Worm (Caenorhabditis elegans) whole organism, early embryonic: ENCODE results near the gene C27B7.7.
A peak's percentile ranks its signal among the peaks of the same experiment; 100 is the strongest.

Source experiments
- B0310.2 ChIP-seq: sonication (generic microtip); optimal IDR thresholded peaks from 2 replicates; lab custom pipeline; 2016; ENCODE audit warnings: mild to moderate bottlenecking, missing genetic modification characterization, missing compliant biosample characterization
- F13C5.2 ChIP-seq: sonication (generic microtip); optimal IDR thresholded peaks from 2 replicates; lab custom pipeline; 2017; ENCODE audit warnings: mild to moderate bottlenecking, missing genetic modification characterization, inconsistent platforms, missing compliant biosample characterization
- aly-1 ChIP-seq: sonication (generic microtip); optimal IDR thresholded peaks from 2 replicates; lab custom pipeline; 2016; ENCODE audit warnings: missing genetic modification characterization, missing compliant biosample characterization
- ama-1 ChIP-seq: fragments of 150-350 bp; optimal IDR thresholded peaks from 2 replicates; lab custom pipeline; 2014
- ceh-13 ChIP-seq: fragments of 200-800 bp; sonication (Bioruptor generic); optimal IDR thresholded peaks from 2 replicates; lab custom pipeline; 2018; ENCODE audit warnings: mild to moderate bottlenecking, missing genetic modification characterization, missing compliant biosample characterization
- ceh-36 ChIP-seq: sonication (generic microtip); optimal IDR thresholded peaks from 2 replicates; lab custom pipeline; 2016; ENCODE audit warnings: missing genetic modification characterization, inconsistent platforms, missing compliant biosample characterization
- ets-7 ChIP-seq: sonication (generic microtip); optimal IDR thresholded peaks from 2 replicates; lab custom pipeline; 2016; ENCODE audit warnings: missing genotype, missing genetic modification characterization, missing compliant biosample characterization
- flt-1 ChIP-seq: fragments of 200-800 bp; sonication (Bioruptor generic); IDR thresholded peaks from 2 replicates; pipeline ENCODE4 v1.3.6; 2022; ENCODE audit warnings: missing genetic modification characterization, missing compliant biosample characterization
- hmbx-1 ChIP-seq: sonication (generic microtip); optimal IDR thresholded peaks from 2 replicates; lab custom pipeline; 2016; ENCODE audit warnings: mild to moderate bottlenecking, missing genetic modification characterization, missing compliant biosample characterization
- hmg-4 ChIP-seq: fragments of 200-800 bp; sonication (Bioruptor generic); optimal IDR thresholded peaks from 2 replicates; lab custom pipeline; 2018; ENCODE audit warnings: mild to moderate bottlenecking, missing genetic modification characterization, missing compliant biosample characterization
- hnd-1 ChIP-seq: sonication (generic microtip); optimal IDR thresholded peaks from 2 replicates; lab custom pipeline; 2016; ENCODE audit warnings: missing genetic modification characterization, missing compliant biosample characterization
- pes-1 ChIP-seq: fragments of 200-800 bp; sonication (Bioruptor generic); IDR thresholded peaks from 2 replicates; pipeline ENCODE4 v1.3.6; 2022; ENCODE audit warnings: missing genetic modification reagents, missing genetic modification characterization, missing compliant biosample characterization
- scrt-1 ChIP-seq: fragments of 200-800 bp; sonication (Bioruptor generic); IDR thresholded peaks from 2 replicates; pipeline ENCODE4 v1.3.6; 2022; ENCODE audit warnings: missing genetic modification characterization, missing compliant biosample characterization
- sea-1 ChIP-seq: fragments of 200-800 bp; sonication (Bioruptor generic); conservative IDR thresholded peaks from 2 replicates; pipeline ENCODE4 v1.3.6; 2022; ENCODE audit warnings: missing genetic modification characterization, missing compliant biosample characterization
- tbx-11 ChIP-seq: fragments of 200-800 bp; sonication (Bioruptor generic); IDR thresholded peaks from 2 replicates; pipeline ENCODE4 v1.3.6; 2022; ENCODE audit warnings: missing genetic modification characterization, missing compliant biosample characterization
- tbx-37 ChIP-seq: fragments of 200-800 bp; sonication (Bioruptor generic); conservative IDR thresholded peaks from 2 replicates; pipeline ENCODE4 v1.3.6; 2022; ENCODE audit warnings: missing genetic modification reagents, missing genetic modification characterization, missing compliant biosample characterization
- tra-4 ChIP-seq: sonication (generic microtip); optimal IDR thresholded peaks from 2 replicates; lab custom pipeline; 2017; ENCODE audit warnings: missing genetic modification characterization, missing compliant biosample characterization

C27B7.7 gene

ce11 chrIV:8927093-8927492, 20.2 kb downstream of the C27B7.7 start:
- peak; percentile 95 for TF ChIP-seq scrt-1 (GFP tag; lab: Robert Waterston, UW)
- peak; percentile 95 for TF ChIP-seq ceh-36 (tag; lab: Kevin White, UChicago)
- TF ChIP-seq hmbx-1 (tag; lab: Kevin White, UChicago) = peak; percentile 91
- TF ChIP-seq B0310.2 (tag; lab: Kevin White, UChicago) = peak; percentile 97
- TF ChIP-seq hmg-4 (GFP tag; lab: Kevin White, UChicago) = peak; percentile 98
- peak; percentile 99 for TF ChIP-seq sea-1 (GFP tag; lab: Robert Waterston, UW)
- peak; percentile 97 for TF ChIP-seq pes-1
- peak; percentile 97 for TF ChIP-seq tra-4 (tag; lab: Kevin White, UChicago)
- TF ChIP-seq tbx-11 (GFP tag; lab: Robert Waterston, UW) = peak; percentile 99
- TF ChIP-seq F13C5.2 (tag; lab: Kevin White, UChicago) = peak; percentile 96
- TF ChIP-seq aly-1 (tag; lab: Kevin White, UChicago) = peak; percentile 98
- TF ChIP-seq ets-7 (tag; lab: Kevin White, UChicago) = peak; percentile 94
- TF ChIP-seq hnd-1 (tag; lab: Kevin White, UChicago) = peak; percentile 86
- peak; percentile 92 for TF ChIP-seq ceh-13
- peak; percentile 97 for TF ChIP-seq flt-1 (GFP tag; lab: Robert Waterston, UW)
- TF ChIP-seq ama-1 (lab: Kevin White, UChicago) = no peak
- peak; percentile 93 for TF ChIP-seq tbx-37

DNA sequence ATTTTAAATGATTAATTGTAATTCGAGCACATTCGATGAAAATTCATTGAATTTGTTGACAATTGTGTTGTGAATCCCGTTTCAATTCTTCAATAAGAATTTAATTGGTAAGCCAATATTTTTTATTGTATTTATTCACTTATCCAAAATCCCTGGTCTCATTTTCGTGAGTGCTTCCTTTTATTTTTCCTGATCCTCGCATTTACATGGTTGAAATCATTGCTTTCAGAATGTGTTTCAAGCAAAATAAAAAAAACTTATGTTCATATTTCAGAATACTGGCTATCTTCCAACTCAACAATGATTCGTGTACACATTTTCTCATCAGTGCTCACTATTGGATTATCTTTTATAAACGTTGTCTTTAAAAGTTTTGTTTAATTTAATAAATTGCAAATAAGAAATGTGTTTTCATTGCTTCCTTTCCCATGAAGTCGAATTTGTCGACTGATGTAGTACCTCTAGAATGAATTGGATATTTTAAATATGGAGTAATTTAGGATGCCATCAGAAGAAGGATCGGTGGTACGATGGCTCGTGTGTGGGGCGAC, 23.2 kb downstream of the C27B7.7 start, which contains the start of the genes D1046.18 and slc-25A26:
Gene D1046.18 (plus strand): TSS at position 301 of the 551 bp plus-strand sequence.
Gene slc-25A26 (plus strand): TSS at position 501 of the 551 bp plus-strand sequence.
- TF ChIP-seq ceh-36 (tag; lab: Kevin White, UChicago) (no peak), ceh-13 (no peak), hmbx-1 (tag; lab: Kevin White, UChicago) (no peak), tbx-11 (GFP tag; lab: Robert Waterston, UW) (no peak)

ce11 chrIV:8933575-8933974, 26.7 kb downstream of the C27B7.7 start, which contains the start of gene D1046.4:
D1046.4 (plus strand) TSS chrIV:8933875.
- TF ChIP-seq hmbx-1 (tag; lab: Kevin White, UChicago) (no peak), sea-1 (GFP tag; lab: Robert Waterston, UW) (no peak), ceh-13 (no peak), hnd-1 (tag; lab: Kevin White, UChicago) (no peak), tbx-37 (no peak)

DNA sequence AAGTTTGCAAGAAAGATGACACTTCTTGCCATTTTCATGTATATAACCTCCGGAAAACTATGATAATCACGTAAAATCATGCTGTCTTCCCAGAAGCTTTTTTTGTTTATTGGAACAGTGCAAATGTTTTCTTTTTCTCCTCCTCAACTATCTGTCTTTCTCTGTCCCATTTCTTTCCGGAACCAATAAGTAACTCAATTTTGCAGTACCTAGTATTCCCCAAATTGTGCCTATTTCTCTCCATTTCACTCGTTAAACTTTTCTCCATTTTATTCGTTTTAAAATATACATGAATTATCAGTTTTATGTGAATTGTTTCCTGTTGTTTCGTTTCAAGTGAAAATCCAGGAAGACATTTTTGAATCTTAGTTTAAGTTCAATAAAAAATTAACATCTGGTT, 36.6 kb downstream of the C27B7.7 start:
- TF ChIP-seq ceh-13 = no peak
- no peak for TF ChIP-seq B0310.2 (tag; lab: Kevin White, UChicago)
- TF ChIP-seq tbx-37 = no peak
- TF ChIP-seq sea-1 (GFP tag; lab: Robert Waterston, UW) = no peak
- no peak for TF ChIP-seq flt-1 (GFP tag; lab: Robert Waterston, UW)

- TF ChIP-seq sea-1 (GFP tag; lab: Robert Waterston, UW) (no peak), F13C5.2 (tag; lab: Kevin White, UChicago) (no peak), flt-1 (GFP tag; lab: Robert Waterston, UW) (no peak), tbx-37 (no peak), aly-1 (tag; lab: Kevin White, UChicago) (no peak), scrt-1 (GFP tag; lab: Robert Waterston, UW) (no peak), tra-4 (tag; lab: Kevin White, UChicago) (no peak), ceh-13 (no peak), hmg-4 (GFP tag; lab: Kevin White, UChicago) (no peak), pes-1 (no peak), ets-7 (tag; lab: Kevin White, UChicago) (no peak), hnd-1 (tag; lab: Kevin White, UChicago) (no peak), tbx-11 (GFP tag; lab: Robert Waterston, UW) (no peak), B0310.2 (tag; lab: Kevin White, UChicago) (no peak), ceh-36 (tag; lab: Kevin White, UChicago) (no peak), hmbx-1 (tag; lab: Kevin White, UChicago) (no peak), ama-1 (lab: Kevin White, UChicago) (no peak)
These were observed 40.3 kb downstream of the C27B7.7 start for ce11 chrIV:8947146-8947545.

- TF ChIP-seq sea-1 (GFP tag; lab: Robert Waterston, UW) (no peak), F13C5.2 (tag; lab: Kevin White, UChicago) (no peak), ceh-13 (no peak), ets-7 (tag; lab: Kevin White, UChicago) (no peak), tbx-37 (no peak), ama-1 (lab: Kevin White, UChicago) (no peak), hmbx-1 (tag; lab: Kevin White, UChicago) (no peak), hmg-4 (GFP tag; lab: Kevin White, UChicago) (no peak), tbx-11 (GFP tag; lab: Robert Waterston, UW) (no peak), tra-4 (tag; lab: Kevin White, UChicago) (no peak), B0310.2 (tag; lab: Kevin White, UChicago) (no peak), aly-1 (tag; lab: Kevin White, UChicago) (no peak), ceh-36 (tag; lab: Kevin White, UChicago) (no peak), hnd-1 (tag; lab: Kevin White, UChicago) (no peak), pes-1 (no peak), flt-1 (GFP tag; lab: Robert Waterston, UW) (no peak), scrt-1 (GFP tag; lab: Robert Waterston, UW) (no peak)
These were observed 42.5 kb downstream of the C27B7.7 start for ce11 chrIV:8949078-8950039.
